Fruit fly (Drosophila melanogaster): ENCODE data around the gene CG8840.

The CG8840 gene

dm6 chr2L:3440322-3440721 lies 30.0 kb downstream of the CG8840 start (continued):
- TF ChIP-seq MTF-1 (GFP tag; optimal IDR thresholded peaks at IDR 0.05; ENCODE audit: borderline replicate concordance) (peak; percentile 43), hkb (optimal IDR thresholded peaks at IDR 0.05) (no peak), hkb (GFP tag; IDR thresholded peaks at IDR 0.05) (peak; percentile 79), CTCF (GFP tag; optimal IDR thresholded peaks at IDR 0.05) (peak; percentile 8), Atf3 (GFP tag; optimal IDR thresholded peaks at IDR 0.05) (peak; percentile 34), H2.0 (GFP tag; IDR thresholded peaks at IDR 0.05) (peak; percentile 63), Drgx (GFP tag; IDR thresholded peaks at IDR 0.05) (peak; percentile 92), cg (GFP tag; optimal IDR thresholded peaks at IDR 0.05) (no peak), klu (GFP tag; IDR thresholded peaks at IDR 0.05) (peak; percentile 36; the same call in 1 of the 2 replicates), unc-4 (GFP tag; IDR thresholded peaks at IDR 0.05; ENCODE audit: partially characterized antibody) (no peak), tio (GFP tag; optimal IDR thresholded peaks at IDR 0.05) (peak; percentile 39), fd3F (GFP tag; optimal IDR thresholded peaks at IDR 0.05) (no peak), CG13424 (tag; optimal IDR thresholded peaks at IDR 0.05) (peak; percentile 25), org-1 (GFP tag; optimal IDR thresholded peaks at IDR 0.05) (peak; percentile 55), CG12744 (GFP tag; optimal IDR thresholded peaks at IDR 0.05) (no peak), lola (GFP tag; optimal IDR thresholded peaks at IDR 0.05) (no peak), CG10147 (GFP tag; optimal IDR thresholded peaks at IDR 0.05) (no peak), Deaf1 (tag; optimal IDR thresholded peaks at IDR 0.05) (no peak), CG11723 (GFP tag; optimal IDR thresholded peaks at IDR 0.05) (peak; percentile 35), CG8765 (GFP tag; IDR thresholded peaks at IDR 0.05) (no peak), Side (GFP tag; optimal IDR thresholded peaks at IDR 0.05) (peak; percentile 36), Mad (GFP tag; optimal IDR thresholded peaks at IDR 0.05) (peak; percentile 55), Asciz (GFP tag; optimal IDR thresholded peaks at IDR 0.05) (peak; percentile 71), CG17568 (GFP tag; optimal IDR thresholded peaks at IDR 0.05) (no peak), ken (GFP tag; IDR thresholded peaks at IDR 0.05) (no peak), pita (GFP tag; optimal IDR thresholded peaks at IDR 0.05) (no peak), tx (GFP tag; optimal IDR thresholded peaks at IDR 0.05) (no peak), CG14014 (GFP tag; IDR thresholded peaks at IDR 0.05) (peak; percentile 68), CG7271 (tag; optimal IDR thresholded peaks at IDR 0.05) (no peak), crol (GFP tag; IDR thresholded peaks at IDR 0.05) (peak; percentile 64; the same call in 1 of the 2 replicates), run (tag; optimal IDR thresholded peaks at IDR 0.05) (no peak), Dad (GFP tag; optimal IDR thresholded peaks at IDR 0.05) (no peak), CG18619 (GFP tag; optimal IDR thresholded peaks at IDR 0.05) (peak; percentile 8), CG9817 (tag; optimal IDR thresholded peaks at IDR 0.05) (no peak), Six4 (GFP tag; optimal IDR thresholded peaks at IDR 0.05) (peak; percentile 64), ttk (GFP tag; IDR thresholded peaks at IDR 0.05) (peak; percentile 83), CG16863 (GFP tag; optimal IDR thresholded peaks at IDR 0.05) (peak; percentile 48), Sox102F (GFP tag; optimal IDR thresholded peaks at IDR 0.05) (peak; percentile 82), bcd (GFP tag; optimal IDR thresholded peaks at IDR 0.05) (peak; percentile 64), ems (GFP tag; optimal IDR thresholded peaks at IDR 0.05) (peak; percentile 24), Ada2b (GFP tag; IDR thresholded peaks at IDR 0.05) (peak; percentile 72), CG8359 (GFP tag; optimal IDR thresholded peaks at IDR 0.05; ENCODE audit: borderline replicate concordance) (peak; percentile 25), dpn (GFP tag; optimal IDR thresholded peaks at IDR 0.05) (peak; percentile 45 to 59), CG11696 (GFP tag; IDR thresholded peaks at IDR 0.05) (peak; percentile 48; the same call in 1 of the 2 replicates), slbo (GFP tag; IDR thresholded peaks at IDR 0.05) (peak; percentile 77), CG9609 (GFP tag; optimal IDR thresholded peaks at IDR 0.05) (peak; percentile 69), CG6175 (GFP tag; IDR thresholded peaks at IDR 0.05) (peak; percentile 42; the same call in 2 of the 3 replicates), CG5180 (GFP tag; optimal IDR thresholded peaks at IDR 0.05) (peak; percentile 92), E2f2 (GFP tag; IDR thresholded peaks at IDR 0.05) (peak; percentile 49), dm (GFP tag; optimal IDR thresholded peaks at IDR 0.05) (no peak), Sry-δ (GFP tag; optimal IDR thresholded peaks at IDR 0.05) (no peak), Atf6 (GFP tag; IDR thresholded peaks at IDR 0.05) (peak; percentile 54; the same call in 1 of the 2 replicates)

All from whole organism, embryonic.